Fruit fly (Drosophila melanogaster) whole organism, prepupa: ENCODE data around the gene CG16815.

Source experiments
- CG7368 ChIP-seq: fragments of 200-800 bp; sonication (Bioruptor generic); optimal IDR thresholded peaks from 3 replicates; lab custom pipeline; 2016; ENCODE audit warnings: missing biosample characterization, missing genetic modification characterization
- Gug ChIP-seq: fragments of 200-800 bp; sonication (Bioruptor generic); IDR thresholded peaks from 2 replicates; pipeline ENCODE4 v1.3.6; 2022; ENCODE audit warnings: missing biosample characterization, missing genetic modification characterization
- Hr38 ChIP-seq: sonication (Bioruptor generic); optimal IDR thresholded peaks from 2 replicates; lab custom pipeline; 2016; ENCODE audit warnings: missing biosample characterization, missing genetic modification characterization
- Sox15 ChIP-seq: fragments of 200-800 bp; sonication (Bioruptor generic); optimal IDR thresholded peaks from 3 replicates; lab custom pipeline; 2016; ENCODE audit warnings: missing biosample characterization, missing genetic modification characterization

DNA sequence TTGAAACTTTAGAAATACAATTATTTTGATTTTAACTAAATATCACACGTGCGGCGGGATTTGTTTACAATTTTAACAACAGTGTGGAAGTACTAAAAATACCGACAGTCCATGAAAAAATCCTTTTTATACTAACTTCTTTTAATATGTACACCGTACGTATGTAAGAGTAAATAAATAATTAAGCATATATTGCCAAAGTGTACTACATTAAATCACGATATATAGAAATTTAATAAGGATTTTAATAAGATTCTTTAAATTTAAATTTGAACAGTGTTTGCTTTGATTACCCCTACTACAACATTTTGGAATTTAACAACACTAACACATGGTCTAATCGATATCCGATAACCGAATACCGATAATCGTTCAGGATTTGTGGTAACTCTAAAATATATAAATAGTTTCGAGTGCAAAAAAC, 7.4 kb upstream of the CG16815 start, which contains the start of the genes Ski6 and CG16812:
- TF ChIP-seq CG7368 (GFP tag; lab: Kevin White, UChicago), result no peak
- no peak for TF ChIP-seq Hr38
- peak; percentile 29 for TF ChIP-seq Sox15 (GFP tag; lab: Kevin White, UChicago)
- TF ChIP-seq Gug (GFP tag; lab: Robert Waterston, UW), result peak; percentile 35; the same call in 1 of the 2 replicates
